Fruit fly (Drosophila melanogaster) whole organism, prepupa: ENCODE measurements around the gene Klp61F.

Experiments used
- Blimp-1 ChIP-seq: fragments of 200-800 bp; sonication (Bioruptor generic); optimal IDR thresholded peaks from 3 replicates; lab custom pipeline; 2017; ENCODE audit warnings: missing biosample characterization, missing genetic modification characterization, mild to moderate bottlenecking, moderate library complexity, missing genetic modification reagents
- CG10669 ChIP-seq: fragments of 200-800 bp; sonication (Bioruptor generic); optimal IDR thresholded peaks from 3 replicates; lab custom pipeline; 2018; ENCODE audit warnings: missing biosample characterization, mild to moderate bottlenecking, missing genetic modification characterization, moderate library complexity
- CG11294 ChIP-seq: fragments of 200-800 bp; sonication (Bioruptor generic); IDR thresholded peaks from 2 replicates; pipeline ENCODE4 v1.3.6; 2022; ENCODE audit warnings: missing biosample characterization, missing genetic modification characterization
- CG11902 ChIP-seq: fragments of 200-800 bp; sonication (Bioruptor generic); optimal IDR thresholded peaks from 3 replicates; lab custom pipeline; 2016; ENCODE audit warnings: missing biosample characterization, missing genetic modification characterization
- CG15336 ChIP-seq: fragments of 200-800 bp; sonication (Bioruptor generic); IDR thresholded peaks from 2 replicates; pipeline ENCODE4 v1.3.6; 2022; ENCODE audit warnings: missing biosample characterization, missing genetic modification characterization
- CG1621 ChIP-seq: fragments of 200-800 bp; sonication (Bioruptor generic); optimal IDR thresholded peaks from 3 replicates; lab custom pipeline; 2018; ENCODE audit warnings: missing biosample characterization, mild to moderate bottlenecking, missing genetic modification characterization
- CG16779 ChIP-seq: fragments of 200-800 bp; sonication (Bioruptor generic); optimal IDR thresholded peaks from 3 replicates; lab custom pipeline; 2017; ENCODE audit warnings: missing biosample characterization, mild to moderate bottlenecking, missing genetic modification characterization
- CG3032 ChIP-seq: fragments of 200-800 bp; optimal IDR thresholded peaks from 2 replicates; lab custom pipeline; 2019; ENCODE audit warnings: missing biosample characterization, mild to moderate bottlenecking, missing genetic modification characterization, moderate library complexity
- CG31627 ChIP-seq: fragments of 200-800 bp; sonication (Bioruptor generic); optimal IDR thresholded peaks from 3 replicates; lab custom pipeline; 2016; ENCODE audit warnings: missing biosample characterization, missing genetic modification characterization
- CG32006 ChIP-seq: fragments of 200-800 bp; sonication (Bioruptor generic); optimal IDR thresholded peaks from 3 replicates; lab custom pipeline; 2017; ENCODE audit warnings: missing biosample characterization, mild to moderate bottlenecking, missing genetic modification characterization
- CG3919 ChIP-seq: fragments of 200-800 bp; sonication (Bioruptor generic); optimal IDR thresholded peaks from 3 replicates; lab custom pipeline; 2016; ENCODE audit warnings: missing biosample characterization, missing genetic modification characterization
- CG6163 ChIP-seq: fragments of 200-800 bp; sonication (Bioruptor generic); IDR thresholded peaks from 3 replicates; pipeline ENCODE4 v1.3.6; 2022; ENCODE audit warnings: missing biosample characterization, missing genetic modification characterization
- CG6276 ChIP-seq: fragments of 200-800 bp; sonication (Bioruptor generic); optimal IDR thresholded peaks from 2 replicates; lab custom pipeline; 2017; ENCODE audit warnings: missing biosample characterization, mild to moderate bottlenecking, missing genetic modification characterization
- CG6808 ChIP-seq: fragments of 200-800 bp; sonication (Bioruptor generic); optimal IDR thresholded peaks from 3 replicates; lab custom pipeline; 2017; ENCODE audit warnings: missing biosample characterization, missing genetic modification characterization, mild to moderate bottlenecking, moderate library complexity, missing genetic modification reagents
- CG6854 ChIP-seq: fragments of 200-800 bp; sonication (Bioruptor generic); optimal IDR thresholded peaks from 2 replicates; lab custom pipeline; 2017; ENCODE audit warnings: missing biosample characterization, mild to moderate bottlenecking, missing genetic modification characterization
- CG8119 ChIP-seq: fragments of 200-800 bp; sonication (Bioruptor generic); IDR thresholded peaks from 3 replicates; pipeline ENCODE4 v1.3.6; 2022; ENCODE audit warnings: missing biosample characterization, missing genetic modification characterization
- CG8632 ChIP-seq: fragments of 200-800 bp; sonication (Bioruptor generic); optimal IDR thresholded peaks from 3 replicates; lab custom pipeline; 2016; ENCODE audit warnings: missing biosample characterization, missing genetic modification characterization
- CG9139 ChIP-seq: fragments of 200-800 bp; sonication (Bioruptor generic); optimal IDR thresholded peaks from 3 replicates; lab custom pipeline; 2017; ENCODE audit warnings: missing biosample characterization, mild to moderate bottlenecking, missing genetic modification characterization
- Eip75B ChIP-seq: fragments of 200-800 bp; sonication (Bioruptor generic); optimal IDR thresholded peaks from 3 replicates; lab custom pipeline; 2016; ENCODE audit warnings: missing biosample characterization, missing genetic modification characterization
- Eip78C ChIP-seq: fragments of 200-800 bp; sonication (Bioruptor generic); peaks from one replicate; lab custom pipeline; 2016; ENCODE audit warnings: missing biosample characterization, missing genetic modification characterization
- Ets21C ChIP-seq: fragments of 200-800 bp; sonication (Bioruptor generic); optimal IDR thresholded peaks from 3 replicates; lab custom pipeline; 2016; ENCODE audit warnings: missing biosample characterization, missing genetic modification characterization
- Ets96B ChIP-seq: fragments of 200-800 bp; optimal IDR thresholded peaks from 2 replicates; lab custom pipeline; 2019; ENCODE audit warnings: missing biosample characterization, mild to moderate bottlenecking, missing genetic modification characterization, moderate library complexity
- Hr38 ChIP-seq: sonication (Bioruptor generic); optimal IDR thresholded peaks from 2 replicates; lab custom pipeline; 2016; ENCODE audit warnings: missing biosample characterization, missing genetic modification characterization
- Hr39 ChIP-seq: fragments of 200-800 bp; sonication (Bioruptor generic); optimal IDR thresholded peaks from 2 replicates; lab custom pipeline; 2016; ENCODE audit warnings: missing biosample characterization, missing genetic modification characterization
- Lpt ChIP-seq: fragments of 200-800 bp; sonication (Bioruptor generic); optimal IDR thresholded peaks from 3 replicates; lab custom pipeline; 2016; ENCODE audit warnings: missing biosample characterization, missing genetic modification characterization
- Met ChIP-seq: fragments of 200-800 bp; sonication (Bioruptor generic); optimal IDR thresholded peaks from 3 replicates; lab custom pipeline; 2016; ENCODE audit warnings: missing biosample characterization, missing genetic modification characterization
- OdsH ChIP-seq: fragments of 200-800 bp; sonication (Bioruptor generic); optimal IDR thresholded peaks from 3 replicates; lab custom pipeline; 2016; ENCODE audit warnings: missing biosample characterization, missing genetic modification characterization
- Smox ChIP-seq: fragments of 200-800 bp; sonication (Bioruptor generic); optimal IDR thresholded peaks from 3 replicates; lab custom pipeline; 2016; ENCODE audit warnings: missing biosample characterization, missing genetic modification characterization
- Sox102F ChIP-seq: fragments of 200-800 bp; sonication (Bioruptor generic); optimal IDR thresholded peaks from 2 replicates; lab custom pipeline; 2016; ENCODE audit warnings: missing biosample characterization, mild to moderate bottlenecking, missing genetic modification characterization
- Sox14 ChIP-seq: fragments of 200-800 bp; sonication (Bioruptor generic); optimal IDR thresholded peaks from 3 replicates; lab custom pipeline; 2016; ENCODE audit warnings: missing biosample characterization, missing genetic modification characterization
- Sox15 ChIP-seq: fragments of 200-800 bp; sonication (Bioruptor generic); optimal IDR thresholded peaks from 3 replicates; lab custom pipeline; 2016; ENCODE audit warnings: missing biosample characterization, missing genetic modification characterization
- acj6 ChIP-seq: fragments of 200-800 bp; sonication (Bioruptor generic); optimal IDR thresholded peaks from 3 replicates; lab custom pipeline; 2016; ENCODE audit warnings: missing biosample characterization, missing genetic modification characterization
- dsx ChIP-seq: fragments of 200-800 bp; optimal IDR thresholded peaks from 3 replicates; lab custom pipeline; 2019; ENCODE audit warnings: missing biosample characterization, mild to moderate bottlenecking, missing genetic modification characterization, moderate library complexity; ENCODE audit not compliant: poor library complexity, severe bottlenecking
- eg ChIP-seq: fragments of 200-800 bp; sonication (Bioruptor generic); IDR thresholded peaks from 3 replicates; pipeline ENCODE4 v1.3.6; 2022; ENCODE audit warnings: missing biosample characterization, missing genetic modification characterization
- fd59A ChIP-seq: fragments of 200-800 bp; sonication (Bioruptor generic); optimal IDR thresholded peaks from 2 replicates; lab custom pipeline; 2017; ENCODE audit warnings: missing biosample characterization, mild to moderate bottlenecking, missing genetic modification characterization, missing genetic modification reagents
- fd85E ChIP-seq: fragments of 200-800 bp; sonication (Bioruptor generic); optimal IDR thresholded peaks from 3 replicates; lab custom pipeline; 2016; ENCODE audit warnings: missing biosample characterization, missing genetic modification characterization
- fkh ChIP-seq: fragments of 200-800 bp; sonication (Bioruptor generic); optimal IDR thresholded peaks from 3 replicates; lab custom pipeline; 2017; ENCODE audit warnings: missing biosample characterization, mild to moderate bottlenecking, missing genetic modification characterization, moderate library complexity
- net ChIP-seq: fragments of 200-800 bp; sonication (Bioruptor generic); optimal IDR thresholded peaks from 3 replicates; lab custom pipeline; 2016; ENCODE audit warnings: missing biosample characterization, missing genetic modification characterization
- pdm3 ChIP-seq: fragments of 200-800 bp; sonication (Bioruptor generic); optimal IDR thresholded peaks from 3 replicates; lab custom pipeline; 2016; ENCODE audit warnings: missing biosample characterization, missing genetic modification characterization
- spab ChIP-seq: fragments of 200-800 bp; sonication (Bioruptor generic); optimal IDR thresholded peaks from 2 replicates; lab custom pipeline; 2017; ENCODE audit warnings: missing biosample characterization, mild to moderate bottlenecking, missing genetic modification characterization, missing genetic modification reagents
- svp ChIP-seq: fragments of 200-800 bp; sonication (Bioruptor generic); peaks from one replicate; lab custom pipeline; 2016; ENCODE audit warnings: missing biosample characterization, missing genetic modification characterization
- vri ChIP-seq: fragments of 200-800 bp; sonication (Bioruptor generic); optimal IDR thresholded peaks from 3 replicates; lab custom pipeline; 2016; ENCODE audit warnings: missing biosample characterization, mild to moderate bottlenecking, missing genetic modification characterization

Klp61F gene

dm6 chr3L:1279685-1280084 lies 34.0 kb upstream of the Klp61F start (continued):
- TF ChIP-seq CG10669 (GFP tag; lab: Kevin White, UChicago) (no peak), Ets21C (GFP tag; lab: Kevin White, UChicago) (no peak), CG15336 (GFP tag; lab: Robert Waterston, UW) (peak; percentile 62), fd59A (GFP tag; lab: Kevin White, UChicago) (peak; percentile 27), spab (GFP tag; lab: Kevin White, UChicago) (no peak), CG9139 (no peak), Sox14 (GFP tag; lab: Kevin White, UChicago) (peak; percentile 45)

- peak; percentile 68 for TF ChIP-seq svp (GFP tag; lab: Kevin White, UChicago)
- no peak for TF ChIP-seq Sox15 (GFP tag; lab: Kevin White, UChicago)
- TF ChIP-seq vri (GFP tag; lab: Kevin White, UChicago): no peak
- no peak for TF ChIP-seq Sox102F
- TF ChIP-seq Eip75B: no peak
- no peak for TF ChIP-seq CG3032 (tag; lab: Kevin White, UChicago)
- TF ChIP-seq Eip78C: peak; percentile 57
- no peak for TF ChIP-seq fd85E (GFP tag; lab: Kevin White, UChicago)
- no peak for TF ChIP-seq Met (GFP tag; lab: Kevin White, UChicago)
- no peak for TF ChIP-seq CG8119 (GFP tag; lab: Robert Waterston, UW)
- TF ChIP-seq fkh: no peak
- no peak for TF ChIP-seq Blimp-1
- TF ChIP-seq CG6276: no peak
- no peak for TF ChIP-seq CG32006 (GFP tag; lab: Kevin White, UChicago)
- no peak for TF ChIP-seq dsx
- TF ChIP-seq CG15336 (GFP tag; lab: Robert Waterston, UW): no peak
- TF ChIP-seq, all 60 proteins: peak for 2
These were observed 32.2 kb upstream of the Klp61F start for dm6 chr3L:1277937-1278336.

dm6 chr3L:1275767-1276166 lies 30.1 kb upstream of the Klp61F start, which contains the start of gene CG32333:
Gene CG32333 (plus strand): TSS chr3L:1275956.
- TF ChIP-seq fd85E (GFP tag; lab: Kevin White, UChicago) (no peak), Ets21C (GFP tag; lab: Kevin White, UChicago) (no peak), net (no peak), CG11294 (GFP tag; lab: Robert Waterston, UW) (no peak), fkh (no peak), Met (GFP tag; lab: Kevin White, UChicago) (no peak)
- TF ChIP-seq, all 60 proteins: peak for 0

- TF ChIP-seq CG6163 (no peak), Hr38 (GFP tag; lab: Kevin White, UChicago) (no peak), CG8632 (GFP tag; lab: Kevin White, UChicago) (no peak), CG32006 (GFP tag; lab: Kevin White, UChicago) (peak; percentile 1), CG1621 (tag; lab: Kevin White, UChicago) (peak; percentile 74), Eip75B (peak; percentile 72), eg (GFP tag; lab: Robert Waterston, UW) (no peak), CG6808 (GFP tag; lab: Kevin White, UChicago) (no peak), dsx (peak; percentile 18), Eip78C (peak; percentile 25), svp (GFP tag; lab: Kevin White, UChicago) (peak; percentile 13)
These were observed 23.3 kb upstream of the Klp61F start for dm6 chr3L:1269013-1269412.

- 0 out of 3 replicates have a peak, but pooled peaks have one; percentile 35 for TF ChIP-seq eg (GFP tag; lab: Robert Waterston, UW)
- no peak for TF ChIP-seq pdm3 (GFP tag; lab: Kevin White, UChicago)
- TF ChIP-seq fkh: no peak
- no peak for TF ChIP-seq CG16779 (tag; lab: Kevin White, UChicago)
- TF ChIP-seq CG15336 (GFP tag; lab: Robert Waterston, UW): peak; percentile 14; the same call in 1 of the 2 replicates
- no peak for TF ChIP-seq Smox (GFP tag; lab: Kevin White, UChicago)
- TF ChIP-seq CG32006 (GFP tag; lab: Kevin White, UChicago): no peak
- no peak for TF ChIP-seq svp (GFP tag; lab: Kevin White, UChicago)
- no peak for TF ChIP-seq OdsH (GFP tag; lab: Kevin White, UChicago)
- no peak for TF ChIP-seq Ets96B
- TF ChIP-seq Hr39 (GFP tag; lab: Kevin White, UChicago): no peak
- peak; percentile 14 for TF ChIP-seq CG6854
- TF ChIP-seq CG11902 (GFP tag; lab: Kevin White, UChicago): no peak
- no peak for TF ChIP-seq dsx
- no peak for TF ChIP-seq acj6 (GFP tag; lab: Kevin White, UChicago)
- TF ChIP-seq CG1621 (tag; lab: Kevin White, UChicago): peak; percentile 16
- no peak for TF ChIP-seq fd85E (GFP tag; lab: Kevin White, UChicago)
- TF ChIP-seq CG3919 (GFP tag; lab: Kevin White, UChicago): no peak
- no peak for TF ChIP-seq Lpt (GFP tag; lab: Kevin White, UChicago)
- TF ChIP-seq CG6163: no peak
- no peak for TF ChIP-seq CG31627
- no peak for TF ChIP-seq CG3032 (tag; lab: Kevin White, UChicago)
- TF ChIP-seq CG11294 (GFP tag; lab: Robert Waterston, UW): no peak
- peak; percentile 82 for TF ChIP-seq Blimp-1
These were observed 19.8 kb upstream of the Klp61F start for dm6 chr3L:1265423-1266002.
